Worm (Caenorhabditis elegans): ENCODE results near the gene arrd-11.

DNA sequence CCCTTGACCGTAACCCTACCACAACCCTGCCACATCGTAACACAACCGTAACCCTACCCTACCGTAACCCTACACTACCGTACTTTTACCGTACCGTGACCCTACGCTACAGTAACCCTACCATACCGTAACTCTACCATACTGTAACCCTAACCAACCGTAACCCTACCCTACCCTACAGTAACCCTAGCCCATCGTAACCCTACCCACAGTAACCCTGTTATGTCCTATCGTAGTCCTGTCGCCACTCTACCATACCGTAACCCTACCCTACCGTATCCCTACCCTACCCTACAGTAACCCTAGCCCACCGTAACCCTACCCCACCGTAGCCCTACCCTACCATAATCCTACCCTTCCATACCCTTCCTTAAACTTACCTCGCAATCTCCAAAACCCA lies 42.6 kb upstream of the arrd-11 start:
- TF ChIP-seq alr-1 (tag; optimal IDR thresholded peaks at IDR 0.05; ENCODE audit: borderline replicate concordance) (no peak), fkh-10 (GFP tag; optimal IDR thresholded peaks at IDR 0.05) (no peak), nhr-90 (tag; optimal IDR thresholded peaks at IDR 0.05; ENCODE audit: poor library complexity) (no peak), elt-3 (tag; optimal IDR thresholded peaks at IDR 0.05) (no peak), unc-62 (GFP tag; optimal IDR thresholded peaks at IDR 0.05) (no peak), lin-14 (GFP tag; optimal IDR thresholded peaks at IDR 0.05) (no peak), nhr-77 (tag; optimal IDR thresholded peaks at IDR 0.05) (no peak), nhr-84 (tag; optimal IDR thresholded peaks at IDR 0.05) (no peak)

Data from whole organism, L1 larva.